Fruit fly (Drosophila melanogaster): Measurements from ENCODE around the gene CG8419.

DNA sequence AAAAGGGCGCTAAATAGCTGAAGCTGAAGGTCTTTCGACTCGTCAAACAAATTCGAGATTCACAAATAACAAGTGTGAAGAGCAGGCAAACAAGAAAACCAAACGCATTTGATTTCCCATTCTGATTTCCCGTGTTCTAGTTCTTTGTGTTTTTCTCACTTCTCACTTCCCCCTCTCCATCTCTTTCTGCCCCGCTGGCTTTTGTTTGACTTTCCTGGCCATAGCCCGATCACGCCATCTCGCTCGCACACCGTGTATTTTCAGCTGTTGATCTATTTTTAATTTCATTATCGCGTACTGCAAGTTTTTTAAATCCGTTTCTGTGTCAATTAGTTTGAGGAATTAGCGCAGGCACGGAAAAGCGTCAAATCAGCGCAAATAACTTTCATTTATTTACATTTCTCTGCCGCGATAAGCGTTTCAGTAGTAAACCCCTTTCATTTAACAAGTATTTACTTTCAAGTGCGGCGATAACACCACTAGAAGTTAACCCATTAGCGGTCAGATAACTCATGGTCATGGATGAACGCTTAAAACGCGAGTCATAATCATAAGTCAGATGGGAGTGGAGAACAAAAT, 42.3 kb upstream of the CG8419 start:
- no peak for TF ChIP-seq OdsH (GFP tag; optimal IDR thresholded peaks at IDR 0.05)
- TF ChIP-seq h (GFP tag; optimal IDR thresholded peaks at IDR 0.05) = no peak
- TF ChIP-seq Hr78 (GFP tag; optimal IDR thresholded peaks at IDR 0.05) = no peak
- no peak for TF ChIP-seq usp (GFP tag; optimal IDR thresholded peaks at IDR 0.05)
- TF ChIP-seq dsf (GFP tag; optimal IDR thresholded peaks at IDR 0.05; ENCODE audit: borderline replicate concordance) = no peak
- no peak for TF ChIP-seq Vsx2 (GFP tag; optimal IDR thresholded peaks at IDR 0.05; ENCODE audit: partially characterized antibody)
- no peak for TF ChIP-seq rgr (GFP tag; optimal IDR thresholded peaks at IDR 0.05)

Data from whole organism, wandering third instar larva.